Worm (Caenorhabditis elegans) whole organism, young adult: Measurements from ENCODE around the gene Y62H9A.15.

Experiments
- B0035.1 ChIP-seq: sonication (generic microtip); optimal IDR thresholded peaks from 2 replicates; lab custom pipeline; 2016; ENCODE audit warnings: missing genetic modification characterization, mild to moderate bottlenecking, missing compliant biosample characterization, missing genotype, missing genetic modification reagents
- B0261.1 ChIP-seq: sonication (generic microtip); optimal IDR thresholded peaks from 2 replicates; lab custom pipeline; 2016; ENCODE audit warnings: mild to moderate bottlenecking, missing genetic modification characterization, moderate library complexity, missing compliant biosample characterization
- C06A6.2 ChIP-seq: fragments of 200-800 bp; sonication (Bioruptor generic); conservative IDR thresholded peaks from 2 replicates; pipeline ENCODE4 v1.3.6; 2022; ENCODE audit warnings: missing genetic modification characterization, missing compliant biosample characterization
- C17E4.6 ChIP-seq: fragments of 200-800 bp; sonication (Bioruptor generic); IDR thresholded peaks from 2 replicates; pipeline ENCODE4 v1.3.6; 2022; ENCODE audit warnings: missing genetic modification reagents, missing genetic modification characterization, missing compliant biosample characterization
- D2030.7 ChIP-seq: fragments of 200-800 bp; sonication (Bioruptor generic); IDR thresholded peaks from 2 replicates; pipeline ENCODE4 v1.3.6; 2022; ENCODE audit warnings: missing genetic modification reagents, missing genetic modification characterization, missing compliant biosample characterization
- F37B4.10 ChIP-seq: fragments of 200-800 bp; sonication (Bioruptor generic); IDR thresholded peaks from 2 replicates; pipeline ENCODE4 v1.3.6; 2022; ENCODE audit warnings: missing genetic modification characterization, missing compliant biosample characterization
- F55B11.4 ChIP-seq: sonication (generic microtip); optimal IDR thresholded peaks from 2 replicates; lab custom pipeline; 2016; ENCODE audit warnings: missing compliant biosample characterization, missing genetic modification characterization, borderline replicate concordance; ENCODE audit not compliant: insufficient read depth
- K12H6.12 ChIP-seq: fragments of 200-800 bp; sonication (Bioruptor generic); optimal IDR thresholded peaks from 2 replicates; lab custom pipeline; 2018; ENCODE audit warnings: mild to moderate bottlenecking, missing genetic modification characterization, missing compliant biosample characterization
- Y53G8AR.9 ChIP-seq: fragments of 200-800 bp; sonication (Bioruptor generic); conservative IDR thresholded peaks from 2 replicates; pipeline ENCODE4 v1.3.6; 2022; ENCODE audit warnings: missing genetic modification reagents, missing genetic modification characterization, missing compliant biosample characterization
- Y56A3A.18 ChIP-seq: fragments of 200-800 bp; sonication (Bioruptor generic); IDR thresholded peaks from 2 replicates; pipeline ENCODE4 v1.3.6; 2022; ENCODE audit warnings: missing genetic modification reagents, missing genetic modification characterization, missing compliant biosample characterization
- Y79H2A.3 ChIP-seq: fragments of 200-800 bp; sonication (Bioruptor generic); conservative IDR thresholded peaks from 2 replicates; pipeline ENCODE4 v1.3.6; 2022; ENCODE audit warnings: missing genetic modification reagents, missing genetic modification characterization, missing compliant biosample characterization
- ZK185.1 ChIP-seq: sonication (generic microtip); optimal IDR thresholded peaks from 2 replicates; lab custom pipeline; 2016; ENCODE audit warnings: mild to moderate bottlenecking, missing genetic modification characterization, missing compliant biosample characterization; ENCODE audit not compliant: poor library complexity, severe bottlenecking
- atf-7 ChIP-seq: sonication (generic microtip); optimal IDR thresholded peaks from 2 replicates; lab custom pipeline; 2017; ENCODE audit warnings: mild to moderate bottlenecking, missing genetic modification characterization, missing compliant biosample characterization
- athp-1 ChIP-seq: sonication (generic microtip); optimal IDR thresholded peaks from 2 replicates; lab custom pipeline; 2017; ENCODE audit warnings: mild to moderate bottlenecking, missing genetic modification characterization, missing compliant biosample characterization
- attf-3 ChIP-seq: fragments of 200-800 bp; sonication (Bioruptor generic); conservative IDR thresholded peaks from 2 replicates; pipeline ENCODE4 v1.3.6; 2022; ENCODE audit warnings: missing genetic modification reagents, missing genetic modification characterization, missing compliant biosample characterization
- attf-5 ChIP-seq: fragments of 200-800 bp; sonication (Bioruptor generic); optimal IDR thresholded peaks from 2 replicates; lab custom pipeline; 2018; ENCODE audit warnings: mild to moderate bottlenecking, missing genetic modification characterization, missing compliant biosample characterization
- ceh-91 ChIP-seq: fragments of 200-800 bp; sonication (Bioruptor generic); IDR thresholded peaks from 2 replicates; pipeline ENCODE4 v1.3.6; 2022; ENCODE audit warnings: missing genetic modification reagents, missing genetic modification characterization, missing compliant biosample characterization
- die-1 ChIP-seq: sonication (generic microtip); optimal IDR thresholded peaks from 2 replicates; lab custom pipeline; 2016; ENCODE audit warnings: missing genotype, mild to moderate bottlenecking, missing genetic modification characterization, missing compliant biosample characterization
- dox-1 ChIP-seq: fragments of 200-800 bp; sonication (Bioruptor generic); IDR thresholded peaks from 2 replicates; pipeline ENCODE4 v1.3.6; 2022; ENCODE audit warnings: missing genetic modification reagents, missing genetic modification characterization, missing compliant biosample characterization
- dpff-1 ChIP-seq: sonication (generic microtip); optimal IDR thresholded peaks from 2 replicates; lab custom pipeline; 2017; ENCODE audit warnings: mild to moderate bottlenecking, missing genetic modification characterization, missing compliant biosample characterization
- egl-44 ChIP-seq: fragments of 200-800 bp; sonication (Bioruptor generic); IDR thresholded peaks from 2 replicates; pipeline ENCODE4 v1.3.6; 2022; ENCODE audit warnings: missing genetic modification reagents, missing genetic modification characterization, missing compliant biosample characterization
- him-1 ChIP-seq: sonication (generic microtip); optimal IDR thresholded peaks from 2 replicates; lab custom pipeline; 2016; ENCODE audit warnings: missing genotype, missing genetic modification reagents, missing genetic modification characterization, missing compliant biosample characterization
- lag-1 ChIP-seq: fragments of 200-800 bp; sonication (Bioruptor generic); IDR thresholded peaks from 2 replicates; pipeline ENCODE4 v1.3.6; 2022; ENCODE audit warnings: missing genetic modification reagents, missing genetic modification characterization, missing compliant biosample characterization
- lin-26 ChIP-seq: fragments of 200-800 bp; sonication (Bioruptor generic); IDR thresholded peaks from 2 replicates; pipeline ENCODE4 v1.3.6; 2022; ENCODE audit warnings: missing genetic modification reagents, missing genetic modification characterization, missing compliant biosample characterization
- lir-1 ChIP-seq: fragments of 200-800 bp; sonication (Bioruptor generic); conservative IDR thresholded peaks from 2 replicates; pipeline ENCODE4 v1.3.6; 2022; ENCODE audit warnings: missing genetic modification reagents, missing genetic modification characterization, missing compliant biosample characterization
- madf-10 ChIP-seq: sonication (generic microtip); optimal IDR thresholded peaks from 2 replicates; lab custom pipeline; 2016; ENCODE audit warnings: mild to moderate bottlenecking, missing genetic modification characterization, missing compliant biosample characterization
- madf-6 ChIP-seq: fragments of 200-800 bp; sonication (Bioruptor generic); IDR thresholded peaks from 2 replicates; pipeline ENCODE4 v1.3.6; 2022; ENCODE audit warnings: missing genetic modification reagents, missing genetic modification characterization, missing compliant biosample characterization
- madf-8 ChIP-seq: fragments of 200-800 bp; sonication (Bioruptor generic); conservative IDR thresholded peaks from 2 replicates; pipeline ENCODE4 v1.3.6; 2022; ENCODE audit warnings: missing genetic modification reagents, missing genetic modification characterization, missing compliant biosample characterization
- mes-4 ChIP-seq: sonication (generic microtip); optimal IDR thresholded peaks from 2 replicates; lab custom pipeline; 2016; ENCODE audit warnings: missing genotype, missing genetic modification characterization, missing compliant biosample characterization
- nfyb-1 ChIP-seq: fragments of 200-800 bp; sonication (Bioruptor generic); IDR thresholded peaks from 2 replicates; pipeline ENCODE4 v1.3.6; 2022; ENCODE audit warnings: missing genetic modification reagents, missing genetic modification characterization, missing compliant biosample characterization
- nhr-179 ChIP-seq: sonication (generic microtip); optimal IDR thresholded peaks from 2 replicates; lab custom pipeline; 2016; ENCODE audit warnings: mild to moderate bottlenecking, missing genetic modification characterization, missing compliant biosample characterization
- nhr-80 ChIP-seq: sonication (generic microtip); optimal IDR thresholded peaks from 2 replicates; lab custom pipeline; 2016; ENCODE audit warnings: missing genetic modification characterization, missing compliant biosample characterization
- nhr-90 ChIP-seq: sonication (generic microtip); optimal IDR thresholded peaks from 2 replicates; lab custom pipeline; 2016; ENCODE audit warnings: missing genotype, mild to moderate bottlenecking, missing genetic modification characterization, missing compliant biosample characterization
- repo-1 ChIP-seq: sonication (generic microtip); optimal IDR thresholded peaks from 2 replicates; lab custom pipeline; 2017; ENCODE audit warnings: mild to moderate bottlenecking, missing genetic modification characterization, missing compliant biosample characterization
- rpc-1 ChIP-seq, 2 experiments: fragments of 150-350 bp in 1 of 2; sonication (generic microtip) in 1 of 2; optimal IDR thresholded peaks; 2 replicates each; lab custom pipeline; 2014 to 2018; ENCODE audit warnings: missing biosample characterization in 1 of 2, missing genetic modification characterization in 1 of 2, missing genetic modification reagents in 1 of 2, missing genotype in 1 of 2
- snpc-1.3 ChIP-seq: sonication (generic microtip); optimal IDR thresholded peaks from 2 replicates; lab custom pipeline; 2017; ENCODE audit warnings: missing genetic modification characterization, mild to moderate bottlenecking, missing compliant biosample characterization, antibody characterized with exemption, moderate library complexity, missing genotype, missing genetic modification reagents; ENCODE audit not compliant: insufficient read depth
- snpc-4 ChIP-seq, 5 experiments: fragments of 150-350 bp in 1 of 5; sonication (generic microtip) in 4 of 5; optimal IDR thresholded peaks; 2 replicates each; lab custom pipeline; 2014 to 2018; ENCODE audit warnings: missing genetic modification characterization in 5 of 5, missing biosample characterization in 3 of 5, antibody characterized with exemption in 2 of 5, mild to moderate bottlenecking in 2 of 5, missing compliant biosample characterization in 2 of 5, missing genotype in 2 of 5, moderate library complexity in 2 of 5, missing genetic modification reagents in 1 of 5
- tbp1 ChIP-seq: fragments of 200-800 bp; sonication (Bioruptor generic); optimal IDR thresholded peaks from 2 replicates; lab custom pipeline; 2018; ENCODE audit warnings: mild to moderate bottlenecking, missing genetic modification characterization, missing compliant biosample characterization
- tbx-9 ChIP-seq: sonication (generic microtip); optimal IDR thresholded peaks from 2 replicates; lab custom pipeline; 2016; ENCODE audit warnings: borderline replicate concordance, missing genetic modification characterization, inconsistent platforms, missing compliant biosample characterization
- zfh-2 ChIP-seq: fragments of 200-800 bp; sonication (Bioruptor generic); conservative IDR thresholded peaks from 2 replicates; pipeline ENCODE4 v1.3.6; 2022; ENCODE audit warnings: missing genetic modification reagents, missing genetic modification characterization, missing compliant biosample characterization
- zim-3 ChIP-seq: sonication (generic microtip); optimal IDR thresholded peaks from 2 replicates; lab custom pipeline; 2017; ENCODE audit warnings: mild to moderate bottlenecking, missing genetic modification characterization, moderate library complexity, missing compliant biosample characterization
- ztf-18 ChIP-seq: sonication (generic microtip); optimal IDR thresholded peaks from 2 replicates; lab custom pipeline; 2016; ENCODE audit warnings: missing genotype, mild to moderate bottlenecking, missing genetic modification characterization, missing compliant biosample characterization
- ztf-22 ChIP-seq: fragments of 200-800 bp; sonication (Bioruptor generic); optimal IDR thresholded peaks from 2 replicates; lab custom pipeline; 2018; ENCODE audit warnings: mild to moderate bottlenecking, missing genetic modification characterization, moderate library complexity, missing compliant biosample characterization
- ztf-26 ChIP-seq: sonication (generic microtip); optimal IDR thresholded peaks from 2 replicates; lab custom pipeline; 2017; ENCODE audit warnings: missing genetic modification characterization, missing compliant biosample characterization
- ztf-3 ChIP-seq: fragments of 200-800 bp; sonication (Bioruptor generic); optimal IDR thresholded peaks from 2 replicates; lab custom pipeline; 2018; ENCODE audit warnings: mild to moderate bottlenecking, missing genetic modification characterization, missing compliant biosample characterization

Gene Y62H9A.15

ce11 chrX:11875260-11875659 is 34.7 kb downstream of the Y62H9A.15 start, which contains the start of gene Y62H9A.1:
Gene Y62H9A.1 (plus strand): TSS chrX:11875541.
- TF ChIP-seq C17E4.6 (GFP tag; lab: Robert Waterston, UW) (no peak), tbx-9 (tag; lab: Kevin White, UChicago) (no peak), madf-8 (GFP tag; lab: Robert Waterston, UW) (no peak), snpc-1.3 (no peak), K12H6.12 (no peak), dpff-1 (tag; lab: Kevin White, UChicago) (no peak), ztf-26 (tag; lab: Kevin White, UChicago) (no peak), zfh-2 (no peak), athp-1 (tag; lab: Kevin White, UChicago) (no peak)

- TF ChIP-seq Y53G8AR.9 (GFP tag; lab: Robert Waterston, UW) = peak; percentile 71; the same call in 1 of the 2 replicates
- TF ChIP-seq madf-10 = peak; percentile 52
- peak; percentile 47 for TF ChIP-seq B0035.1 (tag; lab: Kevin White, UChicago)
- no peak for TF ChIP-seq mes-4
- peak; percentile 17 for TF ChIP-seq nhr-80 (tag; lab: Kevin White, UChicago)
- no peak for TF ChIP-seq zim-3 (tag; lab: Kevin White, UChicago)
- TF ChIP-seq dox-1 (GFP tag; lab: Robert Waterston, UW) = peak; percentile 68
- no peak for TF ChIP-seq K12H6.12
- 0 out of 2 replicates have a peak, but pooled peaks have one; percentile 29 for TF ChIP-seq lir-1 (GFP tag; lab: Robert Waterston, UW)
- peak; percentile 88 for TF ChIP-seq tbp1 (GFP tag; lab: Kevin White, UChicago)
- no peak for TF ChIP-seq F37B4.10 (GFP tag; lab: Robert Waterston, UW)
- TF ChIP-seq Y56A3A.18 (GFP tag; lab: Robert Waterston, UW) = peak; percentile 68; the same call in 1 of the 2 replicates
- TF ChIP-seq attf-5 (GFP tag; lab: Kevin White, UChicago) = peak; percentile 17
- no peak for TF ChIP-seq attf-3 (GFP tag; lab: Robert Waterston, UW)
- peak; percentile 93 for TF ChIP-seq lin-26 (GFP tag; lab: Robert Waterston, UW)
- TF ChIP-seq madf-6 (GFP tag; lab: Robert Waterston, UW) = peak; percentile 19; the same call in 1 of the 2 replicates
- 0 out of 2 replicates have a peak, but pooled peaks have one; percentile 21 for TF ChIP-seq Y79H2A.3 (GFP tag; lab: Robert Waterston, UW)
- TF ChIP-seq die-1 (tag; lab: Kevin White, UChicago) = peak; percentile 44
- peak; percentile 40 for TF ChIP-seq repo-1
- peak; percentile 55 for TF ChIP-seq ZK185.1 (tag; lab: Kevin White, UChicago)
- no peak for TF ChIP-seq C17E4.6 (GFP tag; lab: Robert Waterston, UW)
- no peak for TF ChIP-seq lag-1 (GFP tag; lab: Robert Waterston, UW)
- no peak for TF ChIP-seq ceh-91 (GFP tag; lab: Robert Waterston, UW)
- no peak for TF ChIP-seq F55B11.4 (tag; lab: Kevin White, UChicago)
- peak; percentile 83; the same call in 1 of the 2 replicates for TF ChIP-seq egl-44 (GFP tag; lab: Robert Waterston, UW)
- no peak for TF ChIP-seq C06A6.2
- peak; percentile 10 for TF ChIP-seq nhr-179
- peak; percentile 84 for TF ChIP-seq B0261.1 (tag; lab: Kevin White, UChicago)
- peak; percentile 10 for TF ChIP-seq atf-7 (tag; lab: Kevin White, UChicago)
- TF ChIP-seq nfyb-1 (GFP tag; lab: Robert Waterston, UW) = peak; percentile 78
- TF ChIP-seq snpc-4 (GFP tag; optimal IDR thresholded peaks at IDR 0.05; lab: Kevin White, UChicago) = no peak
- peak in 2 of 4 experiments; percentile 23 to 42 for TF ChIP-seq snpc-4 (tag; optimal IDR thresholded peaks at IDR 0.05; lab: Kevin White, UChicago)
- TF ChIP-seq D2030.7 (GFP tag; lab: Robert Waterston, UW) = peak; percentile 57
- peak; percentile 56 for TF ChIP-seq nhr-90 (tag; lab: Kevin White, UChicago)
- TF ChIP-seq dpff-1 (tag; lab: Kevin White, UChicago) = no peak
- TF ChIP-seq rpc-1 (optimal IDR thresholded peaks at IDR 0.05; lab: Kevin White, UChicago) = peak; percentile 88
- TF ChIP-seq rpc-1 (tag; optimal IDR thresholded peaks at IDR 0.05; lab: Kevin White, UChicago) = peak; percentile 92
- TF ChIP-seq ztf-22 (GFP tag; lab: Kevin White, UChicago) = no peak
- peak; percentile 28 for TF ChIP-seq him-1 (tag; lab: Kevin White, UChicago)
- no peak for TF ChIP-seq ztf-3 (GFP tag; lab: Kevin White, UChicago)
- peak; percentile 64 for TF ChIP-seq ztf-18 (tag; lab: Kevin White, UChicago)
These were observed 37.7 kb downstream of the Y62H9A.15 start for ce11 chrX:11872210-11872609.
